Fruit fly (Drosophila melanogaster): ENCODE results near the gene Gr93c.

Gr93c gene

DNA sequence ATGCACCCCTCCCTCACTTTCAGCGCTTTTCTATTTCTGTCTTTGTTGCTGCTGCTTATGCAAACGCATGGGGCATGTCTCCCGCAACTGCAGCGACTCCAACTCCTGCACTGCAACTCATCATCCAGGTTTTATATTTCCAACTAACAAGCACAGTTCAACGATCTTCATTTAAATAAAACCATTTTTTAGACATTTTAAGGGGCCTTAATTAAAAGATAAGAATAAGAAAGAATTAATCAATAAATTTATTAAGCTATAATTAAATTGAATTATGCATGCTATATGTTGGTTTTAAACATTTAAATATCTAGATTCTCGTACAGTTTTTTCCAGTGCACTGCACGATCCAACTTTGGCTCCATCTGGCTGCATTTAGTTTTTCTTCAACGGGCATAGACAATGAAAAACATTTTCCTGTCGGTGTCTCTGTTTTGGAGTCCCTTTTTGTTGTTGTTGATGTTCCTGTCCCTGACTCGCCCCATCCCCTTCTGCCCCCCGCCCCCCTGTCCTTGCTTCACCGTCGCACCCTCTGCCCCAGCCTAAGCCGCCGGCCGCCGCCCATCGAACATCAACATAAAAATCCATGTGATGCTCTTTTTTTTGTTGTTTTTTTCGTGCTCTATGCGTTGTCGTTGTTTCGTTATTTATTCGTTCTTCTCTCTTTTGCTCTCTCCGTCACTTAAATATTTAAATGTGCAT is 16.1 kb downstream of the Gr93c start (continued):
- no peak for TF ChIP-seq CG4282 (GFP tag; optimal IDR thresholded peaks at IDR 0.05)
- TF ChIP-seq az2 (GFP tag; optimal IDR thresholded peaks at IDR 0.05): peak; percentile 74
- peak; percentile 36 for TF ChIP-seq YL-1 (GFP tag; optimal IDR thresholded peaks at IDR 0.05)
- TF ChIP-seq CG4820 (GFP tag; optimal IDR thresholded peaks at IDR 0.05): peak; percentile 68
- peak in 1 of 2 experiments; percentile 41 for TF ChIP-seq dpn (GFP tag; optimal IDR thresholded peaks at IDR 0.05)
- no peak for TF ChIP-seq CG11398 (GFP tag; optimal IDR thresholded peaks at IDR 0.05)
- TF ChIP-seq PHDP (tag; optimal IDR thresholded peaks at IDR 0.05): peak; percentile 78
- peak; percentile 84 for TF ChIP-seq fd96Cb (tag; optimal IDR thresholded peaks at IDR 0.05)
- TF ChIP-seq CG6791 (GFP tag; IDR thresholded peaks at IDR 0.05; ENCODE audit: partially characterized antibody): no peak
- peak; percentile 39 for TF ChIP-seq jing (GFP tag; optimal IDR thresholded peaks at IDR 0.05)
- 0 out of 4 replicates have a peak, but pooled peaks have one; percentile 15 for TF ChIP-seq Gug (GFP tag; IDR thresholded peaks at IDR 0.05)
- no peak for TF ChIP-seq B-H2 (GFP tag; optimal IDR thresholded peaks at IDR 0.05)
- TF ChIP-seq bsh (GFP tag; optimal IDR thresholded peaks at IDR 0.05): peak; percentile 87 to 96
- TF ChIP-seq D (optimal IDR thresholded peaks at IDR 0.05): no peak
- TF ChIP-seq D (GFP tag; optimal IDR thresholded peaks at IDR 0.05): peak; percentile 90
- TF ChIP-seq lmd (GFP tag; IDR thresholded peaks at IDR 0.05): peak; percentile 60; the same call in 1 of the 2 replicates
- peak; percentile 35 for TF ChIP-seq CG12219 (GFP tag; optimal IDR thresholded peaks at IDR 0.05)
- no peak for TF ChIP-seq luna (GFP tag; optimal IDR thresholded peaks at IDR 0.05)
- TF ChIP-seq wdn (GFP tag; IDR thresholded peaks at IDR 0.05): no peak
- TF ChIP-seq org-1 (GFP tag; optimal IDR thresholded peaks at IDR 0.05): peak; percentile 49
- TF ChIP-seq CG3847 (GFP tag; IDR thresholded peaks at IDR 0.05): no peak
- TF ChIP-seq pho (GFP tag; optimal IDR thresholded peaks at IDR 0.05): no peak
- TF ChIP-seq CG9215 (GFP tag; IDR thresholded peaks at IDR 0.05): 0 out of 2 replicates have a peak, but pooled peaks have one; percentile 12
- TF ChIP-seq TFAM (GFP tag; optimal IDR thresholded peaks at IDR 0.05): peak; percentile 6
- peak; percentile 8 for TF ChIP-seq CG12942 (GFP tag; optimal IDR thresholded peaks at IDR 0.05)
- peak; percentile 86 for TF ChIP-seq CG4424 (GFP tag; optimal IDR thresholded peaks at IDR 0.05)
- peak; percentile 52; the same call in 1 of the 3 replicates for TF ChIP-seq tgo (GFP tag; IDR thresholded peaks at IDR 0.05)
- peak; percentile 37; the same call in 1 of the 2 replicates for TF ChIP-seq CG4730 (GFP tag; IDR thresholded peaks at IDR 0.05)
- peak; percentile 3 for TF ChIP-seq CG12659 (GFP tag; optimal IDR thresholded peaks at IDR 0.05)
- peak; percentile 36 for TF ChIP-seq CG12155 (GFP tag; optimal IDR thresholded peaks at IDR 0.05)
- peak; percentile 71 for TF ChIP-seq CG7556 (GFP tag; optimal IDR thresholded peaks at IDR 0.05)
- 0 out of 2 replicates have a peak, but pooled peaks have one; percentile 9 for TF ChIP-seq rib (GFP tag; IDR thresholded peaks at IDR 0.05)
- TF ChIP-seq sisA (GFP tag; IDR thresholded peaks at IDR 0.05): peak; percentile 61
- peak; percentile 2 for TF ChIP-seq CG2116 (GFP tag; optimal IDR thresholded peaks at IDR 0.05)
- no peak for TF ChIP-seq BEAF-32 (GFP tag; optimal IDR thresholded peaks at IDR 0.05)
- TF ChIP-seq NC2α (GFP tag; optimal IDR thresholded peaks at IDR 0.05): no peak
- peak; percentile 86 for TF ChIP-seq CG31441 (GFP tag; IDR thresholded peaks at IDR 0.05)
- peak; percentile 50 for TF ChIP-seq Usf (GFP tag; optimal IDR thresholded peaks at IDR 0.05)
- TF ChIP-seq Hr51 (GFP tag; optimal IDR thresholded peaks at IDR 0.05): peak in 1 of 2 experiments; percentile 21
- no peak for TF ChIP-seq CG8944 (GFP tag; optimal IDR thresholded peaks at IDR 0.05)
- TF ChIP-seq Hr39 (optimal IDR thresholded peaks at IDR 0.05): no peak
- TF ChIP-seq ind (GFP tag; optimal IDR thresholded peaks at IDR 0.05): peak; percentile 17
- TF ChIP-seq sens (GFP tag): peak; percentile 88
- peak; percentile 74; the same call in 1 of the 2 replicates for TF ChIP-seq CG10959 (GFP tag; IDR thresholded peaks at IDR 0.05)
- peak; percentile 31; the same call in 1 of the 2 replicates for TF ChIP-seq wor (GFP tag; IDR thresholded peaks at IDR 0.05)
- peak; percentile 33 for TF ChIP-seq Lhr (GFP tag; optimal IDR thresholded peaks at IDR 0.05)
- TF ChIP-seq CG10267 (tag; optimal IDR thresholded peaks at IDR 0.05): peak; percentile 87
- no peak for TF ChIP-seq hkb (optimal IDR thresholded peaks at IDR 0.05)
- TF ChIP-seq hkb (GFP tag; IDR thresholded peaks at IDR 0.05): peak; percentile 71
- no peak for TF ChIP-seq mld (GFP tag; IDR thresholded peaks at IDR 0.05; ENCODE audit: partially characterized antibody)

All from whole organism, embryonic.